Fruit fly (Drosophila melanogaster) whole organism, embryonic: Measurements from ENCODE around the gene Bicra.

Experiments used
- Asciz ChIP-seq: fragments of 200-800 bp; sonication (Bioruptor generic); optimal IDR thresholded peaks from 2 replicates; lab custom pipeline; 2017; ENCODE audit warnings: missing biosample characterization, mild to moderate bottlenecking, missing genetic modification characterization, missing genetic modification reagents
- Awh ChIP-seq: fragments of 200-800 bp; sonication (Bioruptor generic); IDR thresholded peaks from 2 replicates; pipeline ENCODE4, ENCODE4 v1.3.6; 2022; ENCODE audit warnings: missing biosample characterization, missing genetic modification characterization
- CG10654 ChIP-seq: fragments of 200-800 bp; sonication (Bioruptor generic); optimal IDR thresholded peaks from 2 replicates; lab custom pipeline; 2016; ENCODE audit warnings: missing biosample characterization, missing genetic modification characterization
- CG10959 ChIP-seq: fragments of 200-800 bp; sonication (Bioruptor generic); IDR thresholded peaks from 2 replicates; pipeline ENCODE4 v1.3.6; 2022; ENCODE audit warnings: missing biosample characterization, missing genetic modification characterization
- CG10979 ChIP-seq: fragments of 200-800 bp; sonication (Bioruptor generic); optimal IDR thresholded peaks from 2 replicates; lab custom pipeline; 2018; ENCODE audit warnings: missing biosample characterization, mild to moderate bottlenecking, missing genetic modification characterization, moderate library complexity
- CG11695 ChIP-seq: fragments of 200-800 bp; sonication (Bioruptor generic); IDR thresholded peaks from 3 replicates; pipeline ENCODE4 v1.3.6; 2022; ENCODE audit warnings: missing biosample characterization, missing genetic modification characterization
- CG12769 ChIP-seq: fragments of 200-800 bp; sonication (Bioruptor generic); optimal IDR thresholded peaks from 2 replicates; lab custom pipeline; 2019; ENCODE audit warnings: missing biosample characterization, mild to moderate bottlenecking, missing genetic modification characterization, moderate library complexity
- CG15011 ChIP-seq: fragments of 200-800 bp; sonication (Bioruptor generic); optimal IDR thresholded peaks from 3 replicates; lab custom pipeline; 2018; ENCODE audit warnings: missing biosample characterization, mild to moderate bottlenecking, missing genetic modification characterization
- CG17385 ChIP-seq: fragments of 200-800 bp; sonication (Bioruptor generic); optimal IDR thresholded peaks from 3 replicates; lab custom pipeline; 2018; ENCODE audit warnings: missing biosample characterization, mild to moderate bottlenecking, missing genetic modification characterization
- CG2875 ChIP-seq: fragments of 200-800 bp; sonication (Bioruptor generic); optimal IDR thresholded peaks from 2 replicates; lab custom pipeline; 2017; ENCODE audit warnings: missing biosample characterization, mild to moderate bottlenecking, missing genetic modification characterization, missing genetic modification reagents
- CG30431 ChIP-seq: fragments of 200-800 bp; sonication (Bioruptor generic); optimal IDR thresholded peaks from 2 replicates; lab custom pipeline; 2017; ENCODE audit warnings: missing biosample characterization, missing genetic modification characterization
- CG3163 ChIP-seq: fragments of 200-800 bp; sonication (Bioruptor generic); optimal IDR thresholded peaks from 3 replicates; lab custom pipeline; 2016; ENCODE audit warnings: missing biosample characterization, missing genetic modification characterization
- CG32767 ChIP-seq: fragments of 200-800 bp; sonication (Bioruptor generic); IDR thresholded peaks from 2 replicates; pipeline ENCODE4 v1.3.6; 2022; ENCODE audit warnings: missing biosample characterization, missing genetic modification characterization
- CG34422 ChIP-seq: fragments of 200-800 bp; sonication (Bioruptor generic); IDR thresholded peaks from 3 replicates; pipeline ENCODE4 v1.3.6; 2022; ENCODE audit warnings: missing biosample characterization, missing genetic modification characterization
- CG4424 ChIP-seq: fragments of 200-800 bp; sonication (Bioruptor generic); optimal IDR thresholded peaks from 3 replicates; lab custom pipeline; 2016; ENCODE audit warnings: missing biosample characterization, missing genetic modification characterization
- CG6175 ChIP-seq: fragments of 200-800 bp; sonication (Bioruptor generic); IDR thresholded peaks from 3 replicates; pipeline ENCODE4 v1.3.6; 2022; ENCODE audit warnings: missing biosample characterization, missing genetic modification characterization
- CG6254 ChIP-seq: fragments of 200-800 bp; sonication (Bioruptor generic); optimal IDR thresholded peaks from 3 replicates; lab custom pipeline; 2017; ENCODE audit warnings: mild to moderate bottlenecking, missing biosample characterization, missing genetic modification reagents, missing genetic modification characterization
- CG6791 ChIP-seq: fragments of 200-800 bp; sonication (Bioruptor generic); IDR thresholded peaks from 3 replicates; pipeline ENCODE4 v1.3.6; 2022; ENCODE audit warnings: missing biosample characterization, missing genetic modification characterization; ENCODE audit not compliant: partially characterized antibody
- CG7745 ChIP-seq: fragments of 200-800 bp; sonication (Bioruptor generic); optimal IDR thresholded peaks from 2 replicates; lab custom pipeline; 2018; ENCODE audit warnings: missing biosample characterization, mild to moderate bottlenecking, missing genetic modification characterization, moderate library complexity
- CG8290 ChIP-seq, 3 experiments: fragments of 200-800 bp; sonication (Bioruptor generic); optimal IDR thresholded peaks; 2 replicates each; lab custom pipeline; 2016 to 2019; ENCODE audit warnings: missing biosample characterization in 3 of 3, missing genetic modification characterization in 3 of 3, mild to moderate bottlenecking in 2 of 3, moderate library complexity in 1 of 3
- Doc3 ChIP-seq: fragments of 200-800 bp; sonication (Bioruptor generic); IDR thresholded peaks from 3 replicates; pipeline ENCODE4 v1.3.6; 2022; ENCODE audit warnings: missing biosample characterization, missing genetic modification characterization; ENCODE audit not compliant: partially characterized antibody
- Dref ChIP-seq: fragments of 200-800 bp; sonication (Bioruptor generic); IDR thresholded peaks from 2 replicates; pipeline ENCODE4 v1.3.6; 2022; ENCODE audit warnings: missing biosample characterization, missing genetic modification characterization
- E2f2 ChIP-seq: fragments of 200-800 bp; sonication (Bioruptor generic); IDR thresholded peaks from 2 replicates; pipeline ENCODE4 v1.3.6; 2022; ENCODE audit warnings: missing biosample characterization, missing genetic modification characterization
- Fer1 ChIP-seq: fragments of 200-800 bp; sonication (Bioruptor generic); optimal IDR thresholded peaks from 2 replicates; lab custom pipeline; 2017; ENCODE audit warnings: missing biosample characterization, mild to moderate bottlenecking, missing genetic modification characterization
- Hr3 ChIP-seq: fragments of 200-800 bp; sonication (Bioruptor generic); optimal IDR thresholded peaks from 3 replicates; lab custom pipeline; 2016; ENCODE audit warnings: missing biosample characterization, missing genetic modification characterization
- Lpt ChIP-seq: fragments of >200 bp; optimal IDR thresholded peaks from 2 replicates; lab custom pipeline; 2018; ENCODE audit warnings: missing biosample characterization, missing genetic modification characterization
- Oli ChIP-seq: fragments of 200-800 bp; sonication (Bioruptor generic); optimal IDR thresholded peaks from 2 replicates; lab custom pipeline; 2018; ENCODE audit warnings: missing biosample characterization, mild to moderate bottlenecking, missing genetic modification characterization, moderate library complexity
- Sox100B ChIP-seq: fragments of 200-800 bp; sonication (Bioruptor generic); optimal IDR thresholded peaks from 3 replicates; lab custom pipeline; 2018; ENCODE audit warnings: missing biosample characterization, mild to moderate bottlenecking, missing genetic modification characterization
- Xbp1 ChIP-seq: fragments of 200-800 bp; sonication (Bioruptor generic); optimal IDR thresholded peaks from 3 replicates; lab custom pipeline; 2016; ENCODE audit warnings: missing biosample characterization, mild to moderate bottlenecking, missing genetic modification characterization
- ap ChIP-seq: fragments of 200-800 bp; sonication (Bioruptor generic); IDR thresholded peaks from 2 replicates; pipeline ENCODE4 v1.3.6; 2022; ENCODE audit warnings: missing biosample characterization, missing genetic modification characterization
- ara ChIP-seq: fragments of 200-800 bp; sonication (Bioruptor generic); IDR thresholded peaks from 2 replicates; pipeline ENCODE4 v1.3.6; 2022; ENCODE audit warnings: missing biosample characterization, missing genetic modification characterization
- az2 ChIP-seq: fragments of 200-800 bp; sonication (Bioruptor generic); optimal IDR thresholded peaks from 3 replicates; lab custom pipeline; 2016; ENCODE audit warnings: missing biosample characterization, missing genetic modification characterization
- chn ChIP-seq: fragments of 200-800 bp; sonication (Bioruptor generic); optimal IDR thresholded peaks from 2 replicates; lab custom pipeline; 2016; ENCODE audit warnings: missing biosample characterization, missing genetic modification characterization
- corto ChIP-seq: fragments of 200-800 bp; sonication (Bioruptor generic); optimal IDR thresholded peaks from 2 replicates; lab custom pipeline; 2016; ENCODE audit warnings: missing biosample characterization, mild to moderate bottlenecking, missing genetic modification characterization, moderate library complexity
- crp ChIP-seq, 2 experiments: fragments of 200-800 bp; sonication (Bioruptor generic); optimal IDR thresholded peaks; 2 replicates in 1 of 2; 3 replicates in 1 of 2; lab custom pipeline; 2017; ENCODE audit warnings: missing biosample characterization in 2 of 2, missing genetic modification characterization in 2 of 2, mild to moderate bottlenecking in 1 of 2, moderate library complexity in 1 of 2
- disco-r ChIP-seq: fragments of 200-800 bp; sonication (Bioruptor generic); optimal IDR thresholded peaks from 2 replicates; lab custom pipeline; 2016; ENCODE audit warnings: missing biosample characterization, missing genetic modification characterization
- dpn ChIP-seq, 2 experiments: fragments of 200-800 bp; sonication (Bioruptor generic); optimal IDR thresholded peaks; 3 replicates each; lab custom pipeline; 2016; ENCODE audit warnings: missing biosample characterization in 2 of 2, missing genetic modification characterization in 2 of 2
- gce ChIP-seq: fragments of 200-800 bp; sonication (Bioruptor generic); IDR thresholded peaks from 3 replicates; pipeline ENCODE4 v1.3.6; 2022; ENCODE audit warnings: missing biosample characterization, missing genetic modification characterization
- gro ChIP-seq: fragments of 200-800 bp; sonication (Bioruptor generic); optimal IDR thresholded peaks from 2 replicates; lab custom pipeline; 2016; ENCODE audit warnings: missing biosample characterization, missing genetic modification characterization
- insv ChIP-seq, 2 experiments: fragments of 200-800 bp; sonication (Bioruptor generic); optimal IDR thresholded peaks; 3 replicates each; lab custom pipeline; 2016 to 2018; ENCODE audit warnings: missing biosample characterization in 2 of 2, missing genetic modification characterization in 2 of 2
- nmo ChIP-seq: fragments of 200-800 bp; sonication (Bioruptor generic); optimal IDR thresholded peaks from 2 replicates; lab custom pipeline; 2018; ENCODE audit warnings: missing biosample characterization, mild to moderate bottlenecking, missing genetic modification characterization, moderate library complexity
- oc ChIP-seq: fragments of 200-800 bp; sonication (Bioruptor generic); optimal IDR thresholded peaks from 2 replicates; lab custom pipeline; 2018; ENCODE audit warnings: missing biosample characterization, mild to moderate bottlenecking, missing genetic modification characterization, moderate library complexity
- odd ChIP-seq: fragments of 200-800 bp; sonication (Bioruptor generic); optimal IDR thresholded peaks from 2 replicates; lab custom pipeline; 2017; ENCODE audit warnings: missing biosample characterization, mild to moderate bottlenecking, missing genetic modification characterization
- psq ChIP-seq: fragments of 200-800 bp; sonication (Bioruptor generic); optimal IDR thresholded peaks from 2 replicates; lab custom pipeline; 2017; ENCODE audit warnings: missing biosample characterization, missing genetic modification characterization
- repo ChIP-seq: fragments of 200-800 bp; sonication (Bioruptor generic); optimal IDR thresholded peaks from 2 replicates; lab custom pipeline; 2016; ENCODE audit warnings: missing biosample characterization, missing genetic modification characterization
- shn ChIP-seq: fragments of 200-800 bp; sonication (Bioruptor generic); optimal IDR thresholded peaks from 3 replicates; lab custom pipeline; 2016; ENCODE audit warnings: missing biosample characterization, missing genetic modification characterization
- so ChIP-seq: fragments of 200-800 bp; sonication (Bioruptor generic); IDR thresholded peaks from 3 replicates; pipeline ENCODE4 v1.3.6; 2022; ENCODE audit warnings: missing biosample characterization, missing genetic modification characterization
- stc ChIP-seq: fragments of 200-800 bp; sonication (Bioruptor generic); IDR thresholded peaks from 2 replicates; pipeline ENCODE4 v1.3.6; 2022; ENCODE audit warnings: missing biosample characterization, missing genetic modification characterization
- zen ChIP-seq: fragments of 200-800 bp; sonication (Bioruptor generic); optimal IDR thresholded peaks from 3 replicates; lab custom pipeline; 2018; ENCODE audit warnings: missing biosample characterization, mild to moderate bottlenecking, missing genetic modification characterization, moderate library complexity
- zfh1 ChIP-seq: fragments of 200-800 bp; sonication (Bioruptor generic); IDR thresholded peaks from 3 replicates; pipeline ENCODE4 v1.3.6; 2022; ENCODE audit warnings: missing biosample characterization, missing genetic modification characterization

Bicra gene

DNA sequence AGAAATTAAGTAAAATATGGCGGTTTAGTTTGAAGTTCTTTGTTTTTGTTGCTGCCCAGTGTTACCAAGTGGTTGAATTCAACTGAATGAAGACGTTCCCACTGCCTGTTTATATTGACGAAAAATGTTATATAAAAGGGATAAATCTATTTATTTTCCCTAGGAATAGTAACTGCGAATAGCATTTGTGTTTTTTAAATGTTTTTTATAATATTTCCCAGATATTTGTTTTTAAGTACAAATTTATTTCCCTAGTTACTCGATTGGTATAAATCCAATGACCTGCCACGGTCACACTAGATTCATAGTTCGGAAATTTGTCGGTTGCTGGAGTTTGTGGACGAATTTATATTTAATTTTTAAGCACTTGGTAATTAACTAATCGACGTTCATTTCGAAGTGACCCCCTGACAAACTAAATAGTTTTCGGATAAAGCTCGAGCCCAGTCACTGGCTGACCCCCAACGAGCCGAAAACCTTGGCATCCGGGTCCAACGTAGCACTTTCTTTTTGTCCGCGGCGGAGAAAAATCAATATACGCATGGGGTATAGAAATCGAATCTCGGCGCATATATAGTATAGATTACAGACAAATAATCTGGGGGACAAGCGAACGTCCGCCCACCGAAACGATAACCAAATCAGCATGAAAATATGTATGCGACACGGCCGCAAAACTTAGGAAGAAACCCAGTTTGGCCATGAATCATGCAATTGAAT lies 68.2 kb downstream of the Bicra start, which contains the start of the genes dgt6 and Vha100-1 (continued):
- TF ChIP-seq oc (tag; lab: Kevin White, UChicago), result no peak
- no peak for TF ChIP-seq CG2875
- TF ChIP-seq CG32767 (GFP tag; lab: Robert Waterston, UW), result no peak
- TF ChIP-seq CG12769, result no peak
- no peak for TF ChIP-seq CG30431 (GFP tag; lab: Kevin White, UChicago)
- peak; percentile 65 for TF ChIP-seq nmo (GFP tag; lab: Kevin White, UChicago)
- TF ChIP-seq Doc3 (GFP tag; lab: Robert Waterston, UW), result no peak
- TF ChIP-seq Xbp1, result peak; percentile 19
- TF ChIP-seq CG34422, result 0 out of 3 replicates have a peak, but pooled peaks have one; percentile 28
- TF ChIP-seq E2f2 (GFP tag; lab: Robert Waterston, UW), result peak; percentile 85
- no peak for TF ChIP-seq CG6175
- no peak for TF ChIP-seq Hr3 (GFP tag; lab: Kevin White, UChicago)
- no peak for TF ChIP-seq Asciz (GFP tag; lab: Kevin White, UChicago)
- TF ChIP-seq CG11695 (GFP tag; lab: Robert Waterston, UW), result no peak
- TF ChIP-seq gce (GFP tag; lab: Robert Waterston, UW), result no peak
- no peak for TF ChIP-seq stc (GFP tag; lab: Robert Waterston, UW)
- TF ChIP-seq CG10979, result peak; percentile 9
- no peak for TF ChIP-seq chn (GFP tag; lab: Kevin White, UChicago)
- TF ChIP-seq ap (GFP tag; lab: Robert Waterston, UW), result no peak
- TF ChIP-seq zfh1 (GFP tag; lab: Robert Waterston, UW), result no peak
- no peak for TF ChIP-seq CG6254 (GFP tag; lab: Kevin White, UChicago)
- TF ChIP-seq Fer1, result no peak
- no peak for TF ChIP-seq ara (GFP tag; lab: Robert Waterston, UW)
- TF ChIP-seq CG6791 (GFP tag; lab: Robert Waterston, UW), result no peak
- no peak for TF ChIP-seq repo
- no peak for TF ChIP-seq CG7745 (tag; lab: Kevin White, UChicago)
- TF ChIP-seq disco-r (GFP tag; lab: Kevin White, UChicago), result no peak
- TF ChIP-seq dpn (GFP tag; optimal IDR thresholded peaks at IDR 0.05; lab: Kevin White, UChicago), result peak in 1 of 2 experiments; percentile 8
- TF ChIP-seq Lpt (GFP tag; lab: Kevin White, UChicago), result no peak
- TF ChIP-seq psq (GFP tag; lab: Kevin White, UChicago), result no peak
- no peak for TF ChIP-seq CG15011 (GFP tag; lab: Kevin White, UChicago)
- peak in 1 of 2 experiments; percentile 9 for TF ChIP-seq crp (GFP tag; optimal IDR thresholded peaks at IDR 0.05; lab: Kevin White, UChicago)
- peak; percentile 47 for TF ChIP-seq CG4424
- TF ChIP-seq CG10959 (GFP tag; lab: Robert Waterston, UW), result no peak
- TF ChIP-seq zen (tag; lab: Kevin White, UChicago), result no peak
- TF ChIP-seq so (GFP tag; lab: Robert Waterston, UW), result no peak
- TF ChIP-seq CG17385 (GFP tag; lab: Kevin White, UChicago), result no peak
- peak; percentile 30; the same call in 1 of the 2 replicates for TF ChIP-seq Dref
- TF ChIP-seq CG8290 (GFP tag; optimal IDR thresholded peaks at IDR 0.05; lab: Kevin White, UChicago), result no peak
- no peak for TF ChIP-seq CG8290 (tag; optimal IDR thresholded peaks at IDR 0.05; lab: Kevin White, UChicago)
- peak in 1 of 2 experiments; percentile 13 for TF ChIP-seq insv (GFP tag; optimal IDR thresholded peaks at IDR 0.05; lab: Kevin White, UChicago)
- TF ChIP-seq Sox100B (GFP tag; lab: Kevin White, UChicago), result no peak
- no peak for TF ChIP-seq odd (GFP tag; lab: Kevin White, UChicago)
- no peak for TF ChIP-seq CG3163 (GFP tag; lab: Kevin White, UChicago)
- no peak for TF ChIP-seq corto (GFP tag; lab: Kevin White, UChicago)
- TF ChIP-seq shn (GFP tag; lab: Kevin White, UChicago), result no peak
- TF ChIP-seq az2, result no peak
- no peak for TF ChIP-seq Awh (GFP tag; lab: Robert Waterston, UW)
- no peak for TF ChIP-seq gro (GFP tag; lab: Kevin White, UChicago)
- TF ChIP-seq Oli, result no peak
- peak; percentile 22 for TF ChIP-seq CG10654 (GFP tag; lab: Kevin White, UChicago)
